Worm (Caenorhabditis elegans) whole organism, L4 larva: ENCODE results near the gene srh-217.

Source experiments
- D1046.2 ChIP-seq: fragments of 200-800 bp; sonication (Bioruptor generic); IDR thresholded peaks from 2 replicates; pipeline ENCODE4 v1.3.6; 2022; ENCODE audit warnings: missing genetic modification characterization, missing compliant biosample characterization
- F37D6.2 ChIP-seq: sonication (generic microtip); optimal IDR thresholded peaks from 2 replicates; lab custom pipeline; 2016; ENCODE audit warnings: mild to moderate bottlenecking, missing genetic modification characterization, missing compliant biosample characterization
- F44E2.7 ChIP-seq: fragments of 200-800 bp; sonication (Bioruptor generic); IDR thresholded peaks from 2 replicates; pipeline ENCODE4 v2.1.2; 2022; ENCODE audit warnings: missing genetic modification characterization, missing compliant biosample characterization
- T26A8.4 ChIP-seq: fragments of 200-800 bp; sonication (Bioruptor generic); IDR thresholded peaks from 2 replicates; pipeline ENCODE4 v1.3.6; 2022; ENCODE audit warnings: missing genetic modification characterization, missing compliant biosample characterization
- Y105C5A.15 ChIP-seq: fragments of 200-800 bp; sonication (Bioruptor generic); IDR thresholded peaks from 2 replicates; pipeline ENCODE4 v1.3.6; 2022; ENCODE audit warnings: missing genetic modification characterization, missing compliant biosample characterization
- Y75B8A.6 ChIP-seq: fragments of 200-800 bp; sonication (Bioruptor generic); IDR thresholded peaks from 2 replicates; pipeline ENCODE4 v1.3.6; 2022; ENCODE audit warnings: missing genetic modification reagents, missing genetic modification characterization, missing compliant biosample characterization
- ZK337.2 ChIP-seq: fragments of 200-800 bp; sonication (Bioruptor generic); IDR thresholded peaks from 2 replicates; pipeline ENCODE4 v1.3.6; 2022; ENCODE audit warnings: missing genetic modification reagents, missing genetic modification characterization, missing compliant biosample characterization
- aha-1 ChIP-seq: fragments of 150-350 bp; peaks from one replicate; lab custom pipeline; 2014; ENCODE audit warnings: missing biosample characterization, missing genetic modification characterization
- attf-4 ChIP-seq: sonication (generic microtip); optimal IDR thresholded peaks from 3 replicates; lab custom pipeline; 2017; ENCODE audit warnings: missing biosample characterization, missing genetic modification characterization
- ceh-20 ChIP-seq: fragments of 200-800 bp; sonication (Bioruptor generic); IDR thresholded peaks from 2 replicates; pipeline ENCODE4 v1.3.6; 2022; ENCODE audit warnings: missing genetic modification reagents, missing genetic modification characterization, missing compliant biosample characterization
- ceh-62 ChIP-seq: sonication (generic microtip); optimal IDR thresholded peaks from 2 replicates; lab custom pipeline; 2017; ENCODE audit warnings: missing biosample characterization, missing genetic modification characterization
- cey-2 ChIP-seq: sonication (generic microtip); optimal IDR thresholded peaks from 3 replicates; lab custom pipeline; 2017; ENCODE audit warnings: missing genetic modification characterization, mild to moderate bottlenecking, missing compliant biosample characterization, antibody characterized with exemption, borderline replicate concordance; ENCODE audit not compliant: insufficient read depth
- daf-16 ChIP-seq, 3 experiments: sonication (generic microtip); optimal IDR thresholded peaks; 2 replicates each; lab custom pipeline; 2016 to 2017; ENCODE audit warnings: missing genetic modification characterization in 3 of 3, missing genetic modification reagents in 3 of 3, mild to moderate bottlenecking in 2 of 3, missing compliant biosample characterization in 2 of 3, missing biosample characterization in 1 of 3, moderate library complexity in 1 of 3
- daf-19 ChIP-seq: fragments of 200-800 bp; sonication (Bioruptor generic); conservative IDR thresholded peaks from 2 replicates; pipeline ENCODE4 v1.3.6; 2022; ENCODE audit warnings: missing genetic modification characterization, missing compliant biosample characterization
- egl-43 ChIP-seq: fragments of 200-800 bp; sonication (Bioruptor generic); IDR thresholded peaks from 2 replicates; pipeline ENCODE4 v1.3.6; 2022; ENCODE audit warnings: missing genetic modification reagents, missing genetic modification characterization, missing compliant biosample characterization
- fkh-10 ChIP-seq: fragments of 150-350 bp; optimal IDR thresholded peaks from 2 replicates; lab custom pipeline; 2014; ENCODE audit warnings: missing biosample characterization, missing genetic modification reagents, missing genetic modification characterization
- hif-1 ChIP-seq, 2 experiments: sonication (generic microtip); optimal IDR thresholded peaks; 2 replicates each; lab custom pipeline; 2016 to 2017; ENCODE audit warnings: missing compliant biosample characterization in 2 of 2, missing genetic modification characterization in 2 of 2, missing genetic modification reagents in 2 of 2, missing genotype in 2 of 2, mild to moderate bottlenecking in 1 of 2
- hlh-11 ChIP-seq: fragments of 200-800 bp; sonication (Bioruptor generic); optimal IDR thresholded peaks from 2 replicates; lab custom pipeline; 2018; ENCODE audit warnings: mild to moderate bottlenecking, missing genetic modification characterization, missing compliant biosample characterization
- hmg-1.1 ChIP-seq: fragments of 200-800 bp; sonication (Bioruptor generic); IDR thresholded peaks from 2 replicates; pipeline ENCODE4 v1.3.6; 2022; ENCODE audit warnings: missing genetic modification reagents, missing genetic modification characterization, missing compliant biosample characterization
- lin-13 ChIP-seq: fragments of 150-350 bp; optimal IDR thresholded peaks from 2 replicates; lab custom pipeline; 2014; ENCODE audit warnings: missing biosample characterization, missing genetic modification reagents, missing genetic modification characterization
- lin-29 ChIP-seq: fragments of 200-800 bp; sonication (Bioruptor generic); IDR thresholded peaks from 2 replicates; pipeline ENCODE4 v1.3.6; 2022; ENCODE audit warnings: missing genetic modification reagents, missing genetic modification characterization, missing compliant biosample characterization
- lin-39 ChIP-seq: fragments of 150-350 bp; optimal IDR thresholded peaks from 2 replicates; lab custom pipeline; 2014; ENCODE audit warnings: missing biosample characterization, missing genetic modification reagents, missing genetic modification characterization
- lsy-2 ChIP-seq, 2 experiments: fragments of 150-350 bp in 1 of 2; sonication (generic microtip) in 1 of 2; optimal IDR thresholded peaks; 2 replicates each; lab custom pipeline; 2014 to 2017; ENCODE audit warnings: missing biosample characterization in 2 of 2, missing genetic modification characterization in 2 of 2
- madf-5 ChIP-seq, 2 experiments: fragments of 200-800 bp; sonication (Bioruptor generic); IDR thresholded peaks; 2 replicates each; pipeline ENCODE4 v1.3.6; 2022; ENCODE audit warnings: missing compliant biosample characterization in 2 of 2, missing genetic modification characterization in 2 of 2
- madf-9 ChIP-seq: fragments of 200-800 bp; sonication (Bioruptor generic); conservative IDR thresholded peaks from 2 replicates; pipeline ENCODE4 v1.3.6; 2022; ENCODE audit warnings: missing genetic modification reagents, missing genetic modification characterization, missing compliant biosample characterization
- mxl-3 ChIP-seq: fragments of 200-800 bp; sonication (Bioruptor generic); optimal IDR thresholded peaks from 2 replicates; lab custom pipeline; 2018; ENCODE audit warnings: mild to moderate bottlenecking, missing genetic modification characterization, missing compliant biosample characterization
- nhr-111 ChIP-seq: fragments of 200-800 bp; sonication (Bioruptor generic); optimal IDR thresholded peaks from 2 replicates; lab custom pipeline; 2018; ENCODE audit warnings: mild to moderate bottlenecking, missing genetic modification characterization, missing compliant biosample characterization
- saeg-2 ChIP-seq: fragments of 200-800 bp; sonication (Bioruptor generic); IDR thresholded peaks from 2 replicates; pipeline ENCODE4 v1.3.6; 2022; ENCODE audit warnings: missing genetic modification reagents, missing genetic modification characterization, missing compliant biosample characterization
- sdz-12 ChIP-seq: fragments of 200-800 bp; sonication (Bioruptor generic); optimal IDR thresholded peaks from 2 replicates; lab custom pipeline; 2018; ENCODE audit warnings: mild to moderate bottlenecking, missing genetic modification characterization, missing compliant biosample characterization
- vab-7 ChIP-seq: fragments of 200-800 bp; sonication (Bioruptor generic); IDR thresholded peaks from 2 replicates; pipeline ENCODE4 v1.3.6; 2022; ENCODE audit warnings: missing genetic modification reagents, missing genetic modification characterization, missing compliant biosample characterization
- zfp-3 ChIP-seq: fragments of 200-800 bp; sonication (Bioruptor generic); conservative IDR thresholded peaks from 2 replicates; pipeline ENCODE4 v1.3.6; 2022; ENCODE audit warnings: missing genetic modification reagents, missing genetic modification characterization, missing compliant biosample characterization

Gene srh-217

ce11 chrV:20196671-20197070 lies 1.3 kb upstream of the srh-217 start, which contains the start of gene ftr-1:
ftr-1 (plus strand) TSS chrV:20196971.
- no peak for TF ChIP-seq egl-43 (GFP tag; lab: Robert Waterston, UW)
- no peak for TF ChIP-seq lsy-2 (tag; optimal IDR thresholded peaks at IDR 0.05; lab: Kevin White, UChicago)
- no peak for TF ChIP-seq T26A8.4 (GFP tag; lab: Robert Waterston, UW)
- TF ChIP-seq ceh-20: no peak
- no peak for TF ChIP-seq sdz-12 (GFP tag; lab: Kevin White, UChicago)
- no peak for TF ChIP-seq ceh-62 (tag; lab: Kevin White, UChicago)
- no peak for TF ChIP-seq hlh-11
- TF ChIP-seq madf-9 (GFP tag; lab: Robert Waterston, UW): no peak
- TF ChIP-seq lin-29 (GFP tag; lab: Robert Waterston, UW): no peak
- TF ChIP-seq nhr-111 (GFP tag; lab: Kevin White, UChicago): no peak
- TF ChIP-seq D1046.2: no peak
- TF ChIP-seq daf-19 (GFP tag; lab: Robert Waterston, UW): no peak
- TF ChIP-seq Y75B8A.6 (GFP tag; lab: Robert Waterston, UW): no peak
- no peak for TF ChIP-seq hmg-1.1 (GFP tag; lab: Robert Waterston, UW)
- TF ChIP-seq fkh-10 (GFP tag; lab: Kevin White, UChicago): no peak
- no peak for TF ChIP-seq hif-1 (tag; optimal IDR thresholded peaks at IDR 0.05; lab: Kevin White, UChicago)
- no peak for TF ChIP-seq mxl-3 (GFP tag; lab: Kevin White, UChicago)
- TF ChIP-seq daf-16 (GFP tag; optimal IDR thresholded peaks at IDR 0.05; lab: Kevin White, UChicago): no peak
- TF ChIP-seq daf-16 (tag; optimal IDR thresholded peaks at IDR 0.05; lab: Kevin White, UChicago): no peak
- no peak for TF ChIP-seq saeg-2

ce11 chrV:20192102-20192880 lies 3.1 kb downstream of the srh-217 start, which contains the start of the genes fbxa-115 and Y113G7B.27:
fbxa-115 (minus strand) TSS chrV:20192152.
Y113G7B.27 (plus strand) TSS chrV:20192830.
- TF ChIP-seq hif-1 (tag; optimal IDR thresholded peaks at IDR 0.05; lab: Kevin White, UChicago) (no peak), vab-7 (GFP tag; lab: Robert Waterston, UW) (no peak), ZK337.2 (GFP tag; lab: Robert Waterston, UW) (no peak), mxl-3 (GFP tag; lab: Kevin White, UChicago) (no peak), cey-2 (no peak), lin-13 (GFP tag; lab: Kevin White, UChicago) (no peak), Y105C5A.15 (GFP tag; lab: Robert Waterston, UW) (no peak), egl-43 (GFP tag; lab: Robert Waterston, UW) (no peak), zfp-3 (GFP tag; lab: Robert Waterston, UW) (no peak), attf-4 (no peak), lin-39 (tag; lab: Kevin White, UChicago) (no peak)
- TF ChIP-seq, all 104 proteins: peak for 0

- TF ChIP-seq aha-1 (peak; percentile 36), madf-5 (GFP tag; IDR thresholded peaks at IDR 0.05; lab: Robert Waterston, UW) (no peak), F37D6.2 (tag; lab: Kevin White, UChicago) (no peak), ceh-20 (no peak), daf-19 (GFP tag; lab: Robert Waterston, UW) (no peak), egl-43 (GFP tag; lab: Robert Waterston, UW) (no peak)
Measured at ce11 chrV:20188790-20189189, 6.6 kb downstream of the srh-217 start, which contains the start of gene fbxa-116. fbxa-116 (minus strand) TSS chrV:20188890.

ce11 chrV:20186579-20186978 lies 8.8 kb downstream of the srh-217 start, which contains the start of gene srz-16:
srz-16 (minus strand) TSS chrV:20186679.
- TF ChIP-seq Y75B8A.6 (GFP tag; lab: Robert Waterston, UW): no peak
- TF ChIP-seq F44E2.7 (GFP tag; lab: Robert Waterston, UW): no peak
